Fruit fly (Drosophila melanogaster): ENCODE measurements around the gene Naxe.
A peak's percentile ranks its signal among the peaks of the same experiment; 100 is the strongest.

dm6 chrX:10088023-10088913 is 2.3 kb upstream of the Naxe start:
- TF ChIP-seq EcR (GFP tag; optimal IDR thresholded peaks at IDR 0.05) (peak; percentile 31), Pif1B (GFP tag; optimal IDR thresholded peaks at IDR 0.05) (peak; percentile 74), rn (GFP tag; IDR thresholded peaks at IDR 0.05) (no peak; the same call in 1 of the 2 replicates), CG8301 (tag; optimal IDR thresholded peaks at IDR 0.05) (peak; percentile 29), CG8159 (tag; optimal IDR thresholded peaks at IDR 0.05) (peak; percentile 81), D1 (tag; optimal IDR thresholded peaks at IDR 0.05) (peak; percentile 8), CG10348 (GFP tag; IDR thresholded peaks at IDR 0.05) (no peak)

Measured in whole organism, pupa.